Worm (Caenorhabditis elegans): Measurements from ENCODE around the gene sru-27.

- TF ChIP-seq cog-1 (tag; optimal IDR thresholded peaks at IDR 0.05): no peak
- TF ChIP-seq flt-1 (GFP tag; IDR thresholded peaks at IDR 0.05): no peak
- TF ChIP-seq T22C8.4 (GFP tag; IDR thresholded peaks at IDR 0.05): no peak
- no peak for TF ChIP-seq ztf-23 (GFP tag; IDR thresholded peaks at IDR 0.05)
- TF ChIP-seq tab-1 (GFP tag; IDR thresholded peaks at IDR 0.05): no peak
- no peak for TF ChIP-seq ref-1 (GFP tag; conservative IDR thresholded peaks at IDR 0.05)
Measured at ce11 chrV:1527985-1528384, 28.7 kb downstream of the sru-27 start, which contains the start of gene str-236.
